Worm (Caenorhabditis elegans) whole organism, L4/young adult: Measurements from ENCODE around the gene Y14H12A.2.

Experiments
- W03F9.2 ChIP-seq: fragments of 150-350 bp; optimal IDR thresholded peaks from 2 replicates; lab custom pipeline; 2014; ENCODE audit warnings: missing biosample characterization, missing genetic modification characterization
- dao-5 ChIP-seq: sonication (generic microtip); optimal IDR thresholded peaks from 2 replicates; lab custom pipeline; 2016; ENCODE audit warnings: missing genotype, missing genetic modification characterization, moderate library complexity, missing compliant biosample characterization
- him-1 ChIP-seq: sonication (generic microtip); optimal IDR thresholded peaks from 2 replicates; lab custom pipeline; 2016; ENCODE audit warnings: missing genotype, missing genetic modification reagents, missing genetic modification characterization, missing compliant biosample characterization

The Y14H12A.2 gene

DNA sequence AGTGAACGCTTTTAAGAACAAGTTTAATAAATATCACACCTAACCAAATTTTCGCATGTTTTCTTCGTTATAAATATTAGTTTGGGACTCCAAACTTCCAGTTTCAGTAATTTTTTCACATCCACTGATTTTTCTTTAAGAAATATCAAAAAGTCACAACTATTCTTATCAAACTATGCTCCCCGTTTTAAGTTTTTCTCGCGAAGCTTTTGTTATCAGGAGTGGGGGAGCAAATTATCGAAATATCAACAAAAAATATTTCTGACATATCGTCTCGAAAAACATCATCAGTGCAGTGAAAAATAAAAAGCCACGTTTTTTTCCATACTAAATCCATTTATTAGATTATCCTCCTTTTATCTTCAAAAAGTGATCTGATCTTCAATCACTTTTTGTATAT lies 2.6 kb upstream of the Y14H12A.2 start:
- TF ChIP-seq him-1 (tag; lab: Kevin White, UChicago) (no peak), dao-5 (no peak), W03F9.2 (no peak)

DNA sequence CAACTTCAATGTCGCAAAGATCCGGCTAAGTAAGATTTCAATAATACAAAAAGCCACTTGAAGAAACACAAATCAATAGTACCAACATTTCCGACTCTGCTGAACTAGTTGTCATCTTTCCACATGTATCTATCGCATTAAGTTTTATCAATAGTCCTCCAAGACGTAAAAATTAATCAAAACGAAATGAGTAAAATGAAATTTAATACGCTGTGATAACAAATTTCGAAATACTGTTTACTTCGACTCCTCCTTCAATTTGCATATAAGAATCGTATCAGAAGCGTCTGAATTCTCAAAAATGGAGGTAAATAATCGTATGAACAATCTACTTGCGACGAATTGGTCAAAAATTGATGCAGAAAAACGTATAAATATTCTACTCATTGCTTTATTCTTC lies 1.2 kb upstream of the Y14H12A.2 start:
- TF ChIP-seq him-1 (tag; lab: Kevin White, UChicago) = no peak
- TF ChIP-seq dao-5 = no peak
- no peak for TF ChIP-seq W03F9.2

DNA sequence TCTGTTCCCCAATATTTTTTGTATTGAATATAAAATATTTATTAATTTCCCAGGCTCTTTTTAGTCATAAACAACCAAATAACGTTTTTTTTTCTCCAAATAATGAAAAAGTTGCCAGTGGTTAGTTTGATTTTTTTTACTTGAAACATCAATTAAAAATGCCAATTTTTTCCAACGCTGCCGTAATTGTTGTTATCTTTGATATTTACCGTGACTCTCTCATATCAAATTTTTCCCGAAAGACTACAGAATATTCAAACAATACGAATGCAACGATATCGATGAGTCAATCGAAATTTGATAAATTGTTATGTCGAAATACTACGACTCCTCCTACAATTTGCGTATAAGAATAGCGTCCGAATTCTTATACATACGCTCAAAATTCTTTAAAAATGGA lies 2.6 kb downstream of the Y14H12A.2 start, which contains the start of gene K10G6.5:
TSS of gene K10G6.5 (plus strand) at position 345 of the 400 bp plus-strand sequence.
- TF ChIP-seq him-1 (tag; lab: Kevin White, UChicago) (no peak), dao-5 (no peak), W03F9.2 (no peak)

DNA sequence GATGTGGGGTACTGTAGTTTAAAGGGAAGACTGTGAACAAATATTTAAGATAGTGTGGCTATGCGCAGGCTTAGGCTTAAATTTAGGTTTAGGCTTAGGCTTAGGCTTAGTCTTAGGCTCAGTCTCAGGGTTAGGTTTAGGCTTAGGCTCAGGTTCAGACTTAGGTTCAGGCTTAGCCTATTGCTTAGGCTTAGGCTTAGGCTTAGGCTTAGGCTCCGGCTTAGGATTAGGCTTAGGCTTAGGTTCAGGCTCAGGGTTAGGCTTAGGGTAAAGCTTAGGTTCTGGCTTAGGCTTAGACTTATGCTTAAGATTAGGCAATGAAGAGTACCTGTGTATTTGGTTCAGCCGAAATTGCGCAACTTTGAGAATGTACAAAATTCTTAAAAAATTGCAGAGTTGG lies 5.2 kb downstream of the Y14H12A.2 start:
- no peak for TF ChIP-seq W03F9.2
- no peak for TF ChIP-seq him-1 (tag; lab: Kevin White, UChicago)
- TF ChIP-seq dao-5 = no peak

DNA sequence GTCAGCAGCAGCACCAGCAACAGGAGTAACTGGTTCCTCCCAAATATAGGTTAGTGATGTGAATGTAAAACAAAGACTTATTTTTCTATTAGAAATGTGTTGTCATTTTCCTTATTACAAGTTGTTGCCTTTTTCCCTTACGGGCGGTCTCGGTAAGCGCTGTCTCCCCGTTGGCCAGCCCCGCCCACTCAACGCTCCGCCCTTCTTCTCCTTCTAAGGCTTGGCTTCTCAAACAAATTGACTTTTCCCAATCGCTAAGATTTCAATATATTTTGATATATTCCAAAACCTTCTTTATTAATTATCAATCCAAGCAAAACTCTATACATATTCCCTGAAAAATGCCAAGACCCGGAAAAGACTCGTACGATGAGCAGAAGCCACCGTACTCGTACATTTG lies 7.2 kb downstream of the Y14H12A.2 start, which contains the start of gene lin-31:
TSS of gene lin-31 (plus strand) at position 237 of the 400 bp plus-strand sequence.
- TF ChIP-seq W03F9.2 = no peak
- no peak for TF ChIP-seq dao-5
- TF ChIP-seq him-1 (tag; lab: Kevin White, UChicago) = no peak

DNA sequence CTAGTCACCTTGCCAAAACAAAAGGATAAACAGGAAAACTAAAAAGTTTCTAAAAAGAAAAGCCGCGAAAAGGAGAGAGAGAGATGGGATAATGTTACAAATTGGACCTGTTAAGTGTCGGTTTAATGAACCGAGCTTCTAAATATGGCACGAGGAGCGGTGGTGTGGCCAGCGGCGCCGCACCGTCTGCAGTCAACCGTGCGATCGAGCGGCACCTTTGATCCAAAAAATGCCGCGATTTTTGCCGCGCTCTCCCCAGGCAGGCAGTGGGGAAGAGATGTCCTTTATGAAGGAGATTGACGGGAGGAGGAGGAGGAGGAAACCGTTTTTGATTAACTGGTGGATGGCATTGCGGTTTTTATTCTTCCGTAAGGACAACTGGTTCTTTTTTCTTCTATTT lies 9.1 kb downstream of the Y14H12A.2 start:
- no peak for TF ChIP-seq dao-5
- TF ChIP-seq him-1 (tag; lab: Kevin White, UChicago) = no peak
- no peak for TF ChIP-seq W03F9.2

DNA sequence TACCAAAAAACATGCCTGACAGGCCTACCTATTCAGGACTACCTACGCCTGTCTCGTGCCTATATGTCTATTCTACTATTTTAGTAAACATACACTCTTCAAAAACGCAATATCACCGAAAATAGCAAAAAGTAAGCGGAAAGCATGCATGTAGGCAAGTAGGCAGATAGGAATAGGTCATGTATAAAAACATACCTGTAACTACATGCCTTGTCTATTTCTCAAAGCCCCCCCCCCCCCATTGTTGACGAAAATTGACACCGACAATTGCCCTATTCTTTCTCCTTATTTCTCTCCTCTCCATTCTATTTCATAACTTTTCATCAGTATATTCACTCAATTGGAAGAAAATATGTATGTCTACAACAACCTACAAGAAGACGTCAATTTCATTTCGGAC lies 11.3 kb downstream of the Y14H12A.2 start:
- TF ChIP-seq dao-5 = no peak
- no peak for TF ChIP-seq W03F9.2
- no peak for TF ChIP-seq him-1 (tag; lab: Kevin White, UChicago)

DNA sequence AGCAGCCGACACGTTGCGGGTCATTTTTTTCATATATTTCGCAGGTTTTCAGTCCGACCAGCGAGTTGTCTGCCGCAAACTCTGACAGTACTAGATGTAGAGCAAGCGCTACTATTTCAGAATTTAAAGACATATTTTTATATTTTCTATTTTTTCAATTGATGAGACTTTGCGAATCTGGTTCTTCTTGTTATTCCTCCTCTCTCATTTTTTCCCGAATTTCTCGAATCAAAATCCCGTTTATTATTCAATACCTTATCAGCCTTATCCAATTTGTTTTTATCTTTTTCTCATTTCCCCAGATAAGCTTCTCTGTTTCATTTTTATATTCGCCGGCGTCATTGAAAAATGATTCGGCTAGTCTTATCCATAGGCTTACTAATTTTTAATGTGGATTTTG lies 13.5 kb downstream of the Y14H12A.2 start, which contains the start of gene dos-2:
TSS of gene dos-2 (plus strand) at position 301 of the 400 bp plus-strand sequence.
- TF ChIP-seq W03F9.2 = no peak

DNA sequence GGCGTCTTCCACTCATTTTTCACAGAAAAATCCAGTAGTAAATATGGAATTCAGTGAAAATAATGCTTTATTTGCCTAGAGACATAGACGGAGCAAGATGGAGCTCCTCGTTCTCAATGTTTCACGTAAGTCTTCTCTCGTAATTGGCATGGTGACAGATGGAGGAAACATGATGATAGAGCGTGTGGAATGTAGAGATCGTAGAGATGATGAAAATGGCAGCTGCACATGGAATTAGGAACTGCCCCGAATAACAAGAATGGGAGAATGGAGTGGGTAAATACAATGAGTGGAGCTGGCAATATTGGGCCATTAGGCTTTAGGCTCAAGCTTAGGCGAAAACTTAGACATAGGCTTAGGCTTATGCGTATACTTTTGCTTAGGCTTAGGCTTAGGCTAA lies 14.5 kb downstream of the Y14H12A.2 start, which contains the start of gene cank-26:
TSS of gene cank-26 (minus strand) at position 113 of the 400 bp plus-strand sequence.
- TF ChIP-seq dao-5 (no peak), him-1 (tag; lab: Kevin White, UChicago) (no peak)

DNA sequence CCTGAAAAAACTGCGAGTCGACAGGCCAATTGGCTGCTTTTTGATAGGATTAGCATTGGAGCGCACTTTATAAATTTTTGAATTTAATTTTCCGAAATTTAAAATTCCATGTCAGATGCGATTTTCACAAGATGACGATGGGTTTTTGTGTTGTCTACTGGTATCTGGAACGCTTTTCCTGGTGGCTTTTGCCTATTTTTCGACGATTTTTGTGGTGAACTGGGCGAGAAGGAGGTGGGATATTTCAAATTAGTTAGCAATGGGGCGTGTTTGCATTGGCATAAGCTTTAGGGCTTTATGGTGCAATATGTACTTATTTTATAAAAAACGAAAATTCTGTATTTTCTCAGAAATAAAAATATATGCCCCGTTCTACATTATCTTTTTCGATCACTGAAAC lies 17.3 kb downstream of the Y14H12A.2 start, which contains the start of gene K10G6.9:
TSS of gene K10G6.9 (plus strand) at position 110 of the 400 bp plus-strand sequence.
- TF ChIP-seq dao-5 = no peak
- no peak for TF ChIP-seq him-1 (tag; lab: Kevin White, UChicago)
- no peak for TF ChIP-seq W03F9.2

DNA sequence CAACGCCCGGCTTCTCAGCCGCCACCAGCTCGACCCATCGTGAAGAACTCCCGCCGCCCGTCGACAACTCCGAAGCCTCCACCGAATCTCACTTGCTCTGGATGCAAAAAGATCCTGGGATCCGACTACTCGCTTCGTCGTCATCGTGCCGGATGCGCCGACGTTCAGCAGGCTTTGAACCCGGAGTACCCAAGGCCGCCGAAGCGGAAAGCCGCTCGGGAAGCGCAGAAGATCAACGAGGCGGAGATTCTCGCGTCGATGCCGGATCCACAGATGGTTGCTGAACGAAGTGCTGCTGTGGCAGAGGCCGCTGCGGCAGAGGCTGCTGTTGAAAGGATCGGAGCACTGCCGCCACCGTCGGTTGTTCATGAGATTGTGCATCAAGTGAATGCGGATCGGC lies 20.7 kb downstream of the Y14H12A.2 start:
- TF ChIP-seq him-1 (tag; lab: Kevin White, UChicago) (no peak), dao-5 (no peak)

DNA sequence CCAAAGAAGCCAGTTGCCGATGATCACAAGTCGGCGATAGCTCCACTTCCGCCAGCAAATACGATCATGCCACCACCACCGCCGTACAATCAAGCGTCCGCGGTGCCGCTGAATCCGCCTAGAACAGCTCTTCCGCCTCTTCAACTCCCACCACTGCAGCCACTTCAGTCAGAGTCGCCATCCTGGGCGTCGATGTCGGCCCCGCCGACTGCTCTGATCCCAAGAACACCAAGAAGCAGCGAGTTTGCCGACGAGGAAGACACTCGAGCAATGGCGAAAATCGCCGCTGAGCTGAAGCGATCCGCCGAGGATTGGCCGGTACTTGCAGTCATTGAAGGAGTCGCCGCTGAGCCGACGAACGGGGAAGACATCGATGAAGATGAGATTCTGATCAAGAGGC lies 21.4 kb downstream of the Y14H12A.2 start:
- no peak for TF ChIP-seq him-1 (tag; lab: Kevin White, UChicago)
- no peak for TF ChIP-seq W03F9.2
- no peak for TF ChIP-seq dao-5

DNA sequence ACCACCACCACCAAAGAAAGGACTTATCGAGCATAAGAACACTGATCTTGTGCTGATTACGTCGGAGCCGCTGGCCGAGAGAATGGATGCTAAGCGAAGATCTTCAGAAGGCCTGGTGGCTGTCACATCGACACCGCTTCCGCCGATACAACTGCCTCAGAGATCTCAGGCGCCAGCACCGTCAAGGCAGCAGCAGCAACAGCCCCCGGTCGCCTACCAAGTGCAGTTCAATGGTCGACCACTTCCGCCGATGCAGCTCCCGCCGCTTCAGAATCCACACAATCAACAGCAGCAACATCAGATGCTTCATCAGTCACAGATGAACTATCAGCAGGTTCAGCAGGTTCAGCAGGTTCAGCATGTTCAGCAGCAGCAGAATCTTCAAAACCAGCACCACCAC lies 22.4 kb downstream of the Y14H12A.2 start:
- TF ChIP-seq W03F9.2 (no peak), dao-5 (no peak), him-1 (tag; lab: Kevin White, UChicago) (no peak)

DNA sequence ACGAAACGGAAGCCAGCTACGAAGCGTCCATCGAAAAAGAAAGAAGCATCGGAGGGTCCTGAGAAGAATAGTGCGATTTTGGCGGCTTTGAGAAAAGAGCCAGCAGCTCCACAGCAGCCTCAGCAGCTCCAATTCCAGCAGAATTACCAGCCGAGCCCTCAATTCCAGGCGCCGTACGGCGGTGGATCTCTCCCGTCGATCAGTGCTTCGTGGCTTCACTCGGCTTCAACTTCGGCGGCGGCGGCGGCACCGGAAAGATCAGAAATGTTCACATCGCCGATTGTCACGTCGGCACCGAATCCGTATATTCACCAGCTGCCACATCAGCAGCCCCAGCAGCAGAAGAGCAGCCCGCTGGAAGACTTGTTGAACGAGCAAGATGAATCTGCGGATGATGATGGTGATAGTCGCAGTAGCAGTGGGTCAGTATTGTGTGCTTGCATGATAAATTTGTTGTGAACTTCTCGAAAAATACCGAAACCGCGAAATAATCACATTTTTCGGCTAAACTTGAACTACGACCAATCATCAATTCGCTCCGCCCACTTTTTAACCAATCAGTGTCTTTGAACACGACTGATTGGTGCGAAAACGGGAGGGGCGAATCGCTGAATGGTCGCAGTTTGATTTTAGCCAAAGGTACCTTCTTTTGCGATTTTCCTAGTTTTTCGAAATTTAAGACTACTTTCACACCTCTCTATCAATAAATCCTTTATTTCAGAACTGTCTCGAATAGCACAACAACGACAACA lies 23.6 kb downstream of the Y14H12A.2 start:
- TF ChIP-seq dao-5 = no peak
- TF ChIP-seq him-1 (tag; lab: Kevin White, UChicago) = no peak
- TF ChIP-seq W03F9.2 = no peak

DNA sequence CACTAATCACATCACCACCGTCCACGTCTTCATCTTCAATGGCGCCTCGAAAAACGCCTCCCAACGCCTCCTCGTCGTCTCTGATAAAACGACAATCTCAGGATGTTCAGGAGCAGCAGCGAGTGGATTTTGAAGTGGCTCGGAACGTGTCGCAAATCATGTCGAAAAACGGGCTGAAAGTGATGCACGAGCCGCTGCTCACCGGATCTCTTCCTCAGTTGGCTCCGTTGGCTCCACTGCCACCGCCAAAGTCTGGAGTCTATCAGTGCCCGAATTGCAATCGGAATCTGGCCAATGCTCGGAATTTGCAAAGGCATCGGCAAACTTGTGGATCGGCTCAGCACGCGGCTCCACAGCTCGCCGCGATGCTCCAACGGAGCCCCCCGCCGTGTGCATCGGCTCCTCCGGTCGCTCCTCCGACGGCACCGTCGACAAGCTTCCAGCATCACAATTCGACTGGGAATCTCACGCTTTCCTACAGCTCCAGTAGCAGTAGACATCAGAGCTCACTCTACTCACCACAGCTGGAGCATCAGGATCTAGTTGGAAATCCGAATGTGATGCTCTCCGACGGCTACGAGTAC lies 25.1 kb downstream of the Y14H12A.2 start:
- TF ChIP-seq W03F9.2 (no peak), dao-5 (no peak), him-1 (tag; lab: Kevin White, UChicago) (no peak)
